Worm (Caenorhabditis elegans): ENCODE data around the gene VW02B12L.2.

- 0 out of 2 replicates have a peak, but pooled peaks have one; percentile 58 for TF ChIP-seq ztf-23 (GFP tag; IDR thresholded peaks at IDR 0.05)
- no peak for TF ChIP-seq flt-1 (GFP tag; IDR thresholded peaks at IDR 0.05)
- TF ChIP-seq klf-2 (GFP tag; conservative IDR thresholded peaks at IDR 0.05): no peak
- no peak for TF ChIP-seq ztf-29 (GFP tag; IDR thresholded peaks at IDR 0.05)
- no peak for TF ChIP-seq med-1 (GFP tag; optimal IDR thresholded peaks at IDR 0.05; ENCODE audit: insufficient read depth)
- TF ChIP-seq cog-1 (tag; optimal IDR thresholded peaks at IDR 0.05): no peak
- no peak for TF ChIP-seq ref-1 (GFP tag; conservative IDR thresholded peaks at IDR 0.05)
- TF ChIP-seq tab-1 (GFP tag; IDR thresholded peaks at IDR 0.05): 0 out of 2 replicates have a peak, but pooled peaks have one; percentile 44
Observed at ce11 chrII:11398787-11399186, 41.3 kb downstream of the VW02B12L.2 start.
